Worm (Caenorhabditis elegans) whole organism, L4 larva: Measurements from ENCODE around the gene C55A6.1.

Experiments used
- R02D3.7 ChIP-seq: fragments of 150-350 bp; sonication (generic microtip); optimal IDR thresholded peaks from 3 replicates; lab custom pipeline; 2014; ENCODE audit warnings: missing biosample characterization, missing genetic modification characterization
- ctbp-1 ChIP-seq: fragments of 200-800 bp; sonication (Bioruptor generic); IDR thresholded peaks from 2 replicates; pipeline ENCODE4 v1.3.6; 2022; ENCODE audit warnings: missing genetic modification reagents, missing genetic modification characterization, missing compliant biosample characterization
- dmd-6 ChIP-seq: fragments of 200-800 bp; sonication (Bioruptor generic); IDR thresholded peaks from 2 replicates; pipeline ENCODE4 v1.3.6; 2022; ENCODE audit warnings: missing genetic modification reagents, missing genetic modification characterization, missing compliant biosample characterization
- fos-1 ChIP-seq: fragments of 150-350 bp; optimal IDR thresholded peaks from 2 replicates; lab custom pipeline; 2014; ENCODE audit warnings: missing biosample characterization, missing genetic modification characterization
- lin-1 ChIP-seq: fragments of 200-800 bp; sonication (Bioruptor generic); IDR thresholded peaks from 2 replicates; pipeline ENCODE4 v1.3.6; 2022; ENCODE audit warnings: missing genetic modification reagents, missing genetic modification characterization, missing compliant biosample characterization
- lin-15B ChIP-seq: fragments of 150-350 bp; sonication (generic microtip); optimal IDR thresholded peaks from 3 replicates; lab custom pipeline; 2014; ENCODE audit warnings: missing biosample characterization, missing genetic modification characterization
- mxl-2 ChIP-seq: fragments of 200-800 bp; sonication (Bioruptor generic); conservative IDR thresholded peaks from 2 replicates; pipeline ENCODE4 v1.3.6; 2022; ENCODE audit warnings: missing genetic modification reagents, missing genetic modification characterization, missing compliant biosample characterization
- nhr-237 ChIP-seq: sonication (generic microtip); optimal IDR thresholded peaks from 2 replicates; lab custom pipeline; 2017; ENCODE audit warnings: missing biosample characterization, missing genetic modification characterization
- nhr-77 ChIP-seq: fragments of 150-350 bp; optimal IDR thresholded peaks from 2 replicates; lab custom pipeline; 2014; ENCODE audit warnings: missing biosample characterization, missing genetic modification characterization
- skn-1 ChIP-seq: fragments of 150-350 bp; optimal IDR thresholded peaks from 2 replicates; lab custom pipeline; 2014; ENCODE audit warnings: missing biosample characterization, missing genetic modification characterization
- snpc-4 ChIP-seq: fragments of 150-350 bp; optimal IDR thresholded peaks from 2 replicates; lab custom pipeline; 2014; ENCODE audit warnings: missing biosample characterization, missing genetic modification characterization
- unc-39 ChIP-seq: sonication (generic microtip); optimal IDR thresholded peaks from 2 replicates; lab custom pipeline; 2017; ENCODE audit warnings: missing biosample characterization, missing genetic modification characterization

- TF ChIP-seq R02D3.7 (tag; lab: Kevin White, UChicago) (no peak), snpc-4 (tag; lab: Kevin White, UChicago) (no peak), skn-1 (no peak), lin-1 (no peak), fos-1 (tag; lab: Kevin White, UChicago) (no peak), nhr-237 (tag; lab: Kevin White, UChicago) (no peak), unc-39 (no peak), dmd-6 (GFP tag; lab: Robert Waterston, UW) (no peak), lin-15B (tag; lab: Kevin White, UChicago) (no peak), mxl-2 (GFP tag; lab: Robert Waterston, UW) (no peak), ctbp-1 (GFP tag; lab: Robert Waterston, UW) (no peak), nhr-77 (tag; lab: Kevin White, UChicago) (no peak)
These were observed 49.5 kb upstream of the C55A6.1 start, which contains the start of gene duo-1 for ce11 chrV:11554260-11554659.
